Fruit fly (Drosophila melanogaster): Measurements from ENCODE around the gene knk.
A peak's percentile ranks its signal among the peaks of the same experiment; 100 is the strongest.

The knk gene

dm6 chr3R:10139649-10140598, 14.5 kb upstream of the knk start, which contains the start of gene tws (continued):
- no peak for TF ChIP-seq trem (tag; optimal IDR thresholded peaks at IDR 0.05)
- TF ChIP-seq CG4820 (GFP tag; optimal IDR thresholded peaks at IDR 0.05), result peak; percentile 4
- TF ChIP-seq lmd (GFP tag; IDR thresholded peaks at IDR 0.05), result peak; percentile 51
- peak; percentile 35 for TF ChIP-seq Ssrp (tag; optimal IDR thresholded peaks at IDR 0.05)
- TF ChIP-seq yki (optimal IDR thresholded peaks at IDR 0.05), result peak; percentile 30
- TF ChIP-seq run (tag; optimal IDR thresholded peaks at IDR 0.05), result peak; percentile 57
- no peak for TF ChIP-seq cg (GFP tag; optimal IDR thresholded peaks at IDR 0.05)
- peak; percentile 18 for TF ChIP-seq CG18476 (GFP tag; optimal IDR thresholded peaks at IDR 0.05)
- no peak for TF ChIP-seq bowl (GFP tag; IDR thresholded peaks at IDR 0.05)
- TF ChIP-seq cwo (GFP tag; optimal IDR thresholded peaks at IDR 0.05), result peak; percentile 44
- TF ChIP-seq CG4282 (GFP tag; optimal IDR thresholded peaks at IDR 0.05), result no peak
- TF ChIP-seq chm (GFP tag; IDR thresholded peaks at IDR 0.05), result 0 out of 2 replicates have a peak, but pooled peaks have one; percentile 46
- peak; percentile 75 for TF ChIP-seq otp (GFP tag; IDR thresholded peaks at IDR 0.05)
- no peak for TF ChIP-seq Ets97D (GFP tag; optimal IDR thresholded peaks at IDR 0.05)
- TF ChIP-seq oc (tag; optimal IDR thresholded peaks at IDR 0.05), result peak; percentile 3
- peak; percentile 6 for TF ChIP-seq ftz-f1 (GFP tag; optimal IDR thresholded peaks at IDR 0.05)
- peak; percentile 50; the same call in 1 of the 2 replicates for TF ChIP-seq dati (GFP tag; IDR thresholded peaks at IDR 0.05)
- TF ChIP-seq H2.0 (GFP tag; IDR thresholded peaks at IDR 0.05), result 0 out of 2 replicates have a peak, but pooled peaks have one; percentile 24
- peak; percentile 3 for TF ChIP-seq shn (GFP tag; optimal IDR thresholded peaks at IDR 0.05)
- peak; percentile 62 for TF ChIP-seq Fer1 (GFP tag; optimal IDR thresholded peaks at IDR 0.05)
- no peak for TF ChIP-seq hth (optimal IDR thresholded peaks at IDR 0.05)
- peak; percentile 25 for TF ChIP-seq CG10462 (GFP tag; optimal IDR thresholded peaks at IDR 0.05)
- peak; percentile 77 for TF ChIP-seq CrebB (tag; optimal IDR thresholded peaks at IDR 0.05)
- no peak for TF ChIP-seq ato (GFP tag; IDR thresholded peaks at IDR 0.05; ENCODE audit: partially characterized antibody)
- peak; percentile 54 for TF ChIP-seq CG9727 (GFP tag; optimal IDR thresholded peaks at IDR 0.05)
- peak; percentile 36 for TF ChIP-seq CG1233 (GFP tag; optimal IDR thresholded peaks at IDR 0.05)
- TF ChIP-seq CG43689 (GFP tag; IDR thresholded peaks at IDR 0.05), result no peak; the same call in 1 of the 2 replicates
- peak; percentile 30; the same call in 1 of the 2 replicates for TF ChIP-seq CG31224 (GFP tag; IDR thresholded peaks at IDR 0.05)
- no peak for TF ChIP-seq CG1647 (GFP tag; optimal IDR thresholded peaks at IDR 0.05)
- peak; percentile 20 for TF ChIP-seq az2 (GFP tag; optimal IDR thresholded peaks at IDR 0.05)
- peak; percentile 78 for TF ChIP-seq Rfx (GFP tag; IDR thresholded peaks at IDR 0.05)
- no peak for TF ChIP-seq CG18011 (GFP tag; optimal IDR thresholded peaks at IDR 0.05)
- TF ChIP-seq lbe (GFP tag; optimal IDR thresholded peaks at IDR 0.05), result no peak
- TF ChIP-seq CG14965 (GFP tag; optimal IDR thresholded peaks at IDR 0.05; ENCODE audit: borderline replicate concordance), result no peak
- TF ChIP-seq grn (GFP tag; optimal IDR thresholded peaks at IDR 0.05), result no peak
- no peak for TF ChIP-seq emc (GFP tag; optimal IDR thresholded peaks at IDR 0.05)
- TF ChIP-seq CG8478 (optimal IDR thresholded peaks at IDR 0.05), result no peak
- TF ChIP-seq Mes4 (GFP tag; optimal IDR thresholded peaks at IDR 0.05), result peak; percentile 12
- TF ChIP-seq Asciz (GFP tag; optimal IDR thresholded peaks at IDR 0.05), result peak; percentile 42
- TF ChIP-seq seq (GFP tag; IDR thresholded peaks at IDR 0.05), result peak; percentile 66
- TF ChIP-seq Dad (GFP tag; optimal IDR thresholded peaks at IDR 0.05), result no peak
- TF ChIP-seq Usf (GFP tag; optimal IDR thresholded peaks at IDR 0.05), result no peak
- TF ChIP-seq insv (GFP tag; optimal IDR thresholded peaks at IDR 0.05), result no peak
- peak; percentile 55 for TF ChIP-seq Sox100B (GFP tag; optimal IDR thresholded peaks at IDR 0.05)
- TF ChIP-seq NC2β (GFP tag; optimal IDR thresholded peaks at IDR 0.05), result peak; percentile 16
- peak; percentile 10 for TF ChIP-seq Sry-δ (GFP tag; optimal IDR thresholded peaks at IDR 0.05)
- no peak for TF ChIP-seq Doc2 (GFP tag; IDR thresholded peaks at IDR 0.05)
- peak; percentile 70; the same call in 2 of the 3 replicates for TF ChIP-seq CG17361 (GFP tag; IDR thresholded peaks at IDR 0.05)
- 0 out of 3 replicates have a peak, but pooled peaks have one; percentile 17 for TF ChIP-seq gce (GFP tag; IDR thresholded peaks at IDR 0.05)
- TF ChIP-seq dpn (GFP tag; optimal IDR thresholded peaks at IDR 0.05), result peak in 1 of 2 experiments; percentile 48

All from whole organism, embryonic.